Worm (Caenorhabditis elegans): ENCODE measurements around the gene unc-3.

DNA sequence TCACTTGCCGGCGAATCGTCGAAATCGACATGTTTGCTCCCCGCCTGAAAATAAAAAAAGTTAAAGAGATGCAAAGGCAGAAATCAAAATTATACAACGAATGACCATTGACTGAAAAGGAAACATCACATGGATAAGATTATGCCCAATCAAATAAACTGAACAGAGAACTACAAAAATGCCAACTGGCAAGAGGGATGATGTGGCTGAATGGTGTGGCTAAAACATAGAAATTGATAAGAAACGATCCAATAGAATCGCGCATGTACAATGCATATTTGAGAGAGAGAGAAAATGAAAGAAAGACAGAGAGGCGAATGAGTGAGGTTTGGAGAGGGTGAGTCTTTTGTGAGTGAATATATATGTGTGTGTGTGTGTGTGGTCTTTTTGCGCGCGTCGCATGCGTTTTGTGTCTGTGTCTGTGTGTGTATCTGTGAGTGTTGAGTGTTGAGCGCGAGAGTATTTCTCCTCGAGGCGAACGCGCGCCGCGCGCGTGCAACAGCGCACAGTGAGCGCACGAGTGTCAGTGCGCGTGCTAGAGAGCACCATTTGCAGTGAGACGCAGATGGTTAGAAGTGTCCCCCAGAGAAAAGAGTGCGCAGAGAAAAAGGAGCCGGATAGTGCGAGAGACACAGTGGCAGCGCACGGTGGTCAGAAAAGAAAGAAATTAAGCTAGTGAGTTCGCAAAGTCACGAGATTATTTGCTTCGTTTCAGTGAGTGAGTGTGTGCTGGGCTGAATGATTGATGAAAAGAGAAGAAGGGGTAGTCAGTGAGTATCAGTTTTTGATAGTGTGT is 45.3 kb downstream of the unc-3 start, which contains the start of gene epn-1:
- TF ChIP-seq Y67H2A.10 (GFP tag; conservative IDR thresholded peaks at IDR 0.05) (peak; percentile 93), pha-4 (tag; optimal IDR thresholded peaks at IDR 0.05) (peak; percentile 4), nfya-1 (tag; optimal IDR thresholded peaks at IDR 0.05; ENCODE audit: borderline replicate concordance, insufficient read depth) (no peak), mxl-1 (tag; optimal IDR thresholded peaks at IDR 0.05) (peak; percentile 60), F49E8.2 (tag; optimal IDR thresholded peaks at IDR 0.05; ENCODE audit: insufficient read depth) (no peak), hsf-1 (GFP tag; IDR thresholded peaks at IDR 0.05) (0 out of 2 replicates have a peak, but pooled peaks have one; percentile 55), unc-62 (GFP tag; optimal IDR thresholded peaks at IDR 0.05) (peak; percentile 39), pbrm-1 (GFP tag; IDR thresholded peaks at IDR 0.05) (peak; percentile 95)
